Fruit fly (Drosophila melanogaster) whole organism, embryonic: ENCODE results near the gene Syx8.

Experiments
- Asciz ChIP-seq: fragments of 200-800 bp; sonication (Bioruptor generic); optimal IDR thresholded peaks from 2 replicates; lab custom pipeline; 2017; ENCODE audit warnings: missing biosample characterization, mild to moderate bottlenecking, missing genetic modification characterization, missing genetic modification reagents
- CG10209 ChIP-seq: fragments of 200-800 bp; sonication (Bioruptor generic); optimal IDR thresholded peaks from 3 replicates; lab custom pipeline; 2017; ENCODE audit warnings: missing biosample characterization, mild to moderate bottlenecking, missing genetic modification characterization, missing genetic modification reagents
- CG10543 ChIP-seq: fragments of 200-800 bp; sonication (Bioruptor generic); optimal IDR thresholded peaks from 3 replicates; lab custom pipeline; 2017; ENCODE audit warnings: missing biosample characterization, mild to moderate bottlenecking, missing genetic modification characterization, moderate library complexity
- CG11504 ChIP-seq: fragments of 200-800 bp; sonication (Bioruptor generic); optimal IDR thresholded peaks from 3 replicates; lab custom pipeline; 2019; ENCODE audit warnings: missing biosample characterization, mild to moderate bottlenecking, missing genetic modification characterization, moderate library complexity
- CG12104 ChIP-seq: fragments of 200-800 bp; sonication (Bioruptor generic); optimal IDR thresholded peaks from 3 replicates; lab custom pipeline; 2016; ENCODE audit warnings: missing biosample characterization, missing genetic modification characterization
- CG1529 ChIP-seq: fragments of 200-800 bp; sonication (Bioruptor generic); optimal IDR thresholded peaks from 3 replicates; lab custom pipeline; 2018; ENCODE audit warnings: missing biosample characterization, missing genetic modification characterization
- CG15479 ChIP-seq: fragments of 200-800 bp; sonication (Bioruptor generic); optimal IDR thresholded peaks from 3 replicates; lab custom pipeline; 2019; ENCODE audit warnings: missing biosample characterization, mild to moderate bottlenecking, missing genetic modification characterization, moderate library complexity
- CG17186 ChIP-seq: fragments of 200-800 bp; sonication (Bioruptor generic); optimal IDR thresholded peaks from 3 replicates; lab custom pipeline; 2017; ENCODE audit warnings: missing biosample characterization, missing genetic modification reagents, missing genetic modification characterization
- CG17328 ChIP-seq: fragments of 200-800 bp; sonication (Bioruptor generic); IDR thresholded peaks from 2 replicates; pipeline ENCODE4 v1.3.6; 2022; ENCODE audit warnings: missing biosample characterization, missing genetic modification characterization
- CG31441 ChIP-seq: fragments of 200-800 bp; sonication (Bioruptor generic); IDR thresholded peaks from 2 replicates; pipeline ENCODE4 v1.3.6; 2022; ENCODE audit warnings: missing biosample characterization, missing genetic modification characterization
- CG3163 ChIP-seq: fragments of 200-800 bp; sonication (Bioruptor generic); optimal IDR thresholded peaks from 3 replicates; lab custom pipeline; 2016; ENCODE audit warnings: missing biosample characterization, missing genetic modification characterization
- CG3995 ChIP-seq: fragments of 200-800 bp; sonication (Bioruptor generic); optimal IDR thresholded peaks from 3 replicates; lab custom pipeline; 2016; ENCODE audit warnings: missing biosample characterization, missing genetic modification characterization
- CG4360 ChIP-seq: fragments of 200-800 bp; sonication (Bioruptor generic); IDR thresholded peaks from 2 replicates; pipeline ENCODE4 v1.3.6; 2022; ENCODE audit warnings: missing biosample characterization, missing genetic modification characterization
- CG4404 ChIP-seq: fragments of 200-800 bp; sonication (Bioruptor generic); IDR thresholded peaks from 2 replicates; pipeline ENCODE4 v1.3.6; 2022; ENCODE audit warnings: missing biosample characterization, missing genetic modification characterization
- CG5180 ChIP-seq: fragments of 200-800 bp; sonication (Bioruptor generic); optimal IDR thresholded peaks from 3 replicates; lab custom pipeline; 2017; ENCODE audit warnings: missing biosample characterization, missing genetic modification characterization, mild to moderate bottlenecking, moderate library complexity, missing genetic modification reagents
- CG6272 ChIP-seq: fragments of 200-800 bp; sonication (Bioruptor generic); IDR thresholded peaks from 2 replicates; pipeline ENCODE4 v1.3.6; 2022; ENCODE audit warnings: missing biosample characterization, missing genetic modification characterization
- CG7556 ChIP-seq: fragments of 200-800 bp; sonication (Bioruptor generic); optimal IDR thresholded peaks from 2 replicates; lab custom pipeline; 2017; ENCODE audit warnings: missing biosample characterization, mild to moderate bottlenecking, missing genetic modification characterization
- CG7963 ChIP-seq: fragments of 200-800 bp; sonication (Bioruptor generic); IDR thresholded peaks from 3 replicates; pipeline ENCODE4 v1.3.6; 2022; ENCODE audit warnings: missing biosample characterization, missing genetic modification characterization; ENCODE audit not compliant: partially characterized antibody
- CG8281 ChIP-seq: fragments of 200-800 bp; sonication (Bioruptor generic); optimal IDR thresholded peaks from 2 replicates; lab custom pipeline; 2018; ENCODE audit warnings: missing biosample characterization, mild to moderate bottlenecking, missing genetic modification characterization, moderate library complexity
- Camta ChIP-seq: fragments of 200-800 bp; sonication (Bioruptor generic); optimal IDR thresholded peaks from 2 replicates; lab custom pipeline; 2016; ENCODE audit warnings: missing biosample characterization, missing genetic modification characterization
- Dfd ChIP-seq, 2 experiments: fragments of >200 bp; optimal IDR thresholded peaks; 2 replicates each; lab custom pipeline; 2017; ENCODE audit warnings: missing biosample characterization in 2 of 2, missing genetic modification characterization in 2 of 2
- Fer3 ChIP-seq: fragments of 200-800 bp; sonication (Bioruptor generic); optimal IDR thresholded peaks from 2 replicates; lab custom pipeline; 2018; ENCODE audit warnings: missing biosample characterization, mild to moderate bottlenecking, missing genetic modification characterization, moderate library complexity
- HLH4C ChIP-seq: fragments of 200-800 bp; sonication (Bioruptor generic); IDR thresholded peaks from 3 replicates; pipeline ENCODE4 v1.3.6; 2022; ENCODE audit warnings: missing biosample characterization, missing genetic modification characterization; ENCODE audit not compliant: partially characterized antibody
- Hand ChIP-seq: fragments of 200-800 bp; sonication (Bioruptor generic); optimal IDR thresholded peaks from 2 replicates; lab custom pipeline; 2017; ENCODE audit warnings: mild to moderate bottlenecking, missing biosample characterization, missing genetic modification reagents, missing genetic modification characterization
- Hey ChIP-seq: fragments of 200-800 bp; sonication (Bioruptor generic); optimal IDR thresholded peaks from 3 replicates; lab custom pipeline; 2018; ENCODE audit warnings: missing biosample characterization, mild to moderate bottlenecking, missing genetic modification characterization
- Hr39 ChIP-seq: fragments of >200 bp; optimal IDR thresholded peaks from 2 replicates; lab custom pipeline; 2017
- NC2α ChIP-seq: fragments of 200-800 bp; sonication (Bioruptor generic); optimal IDR thresholded peaks from 2 replicates; lab custom pipeline; 2016; ENCODE audit warnings: missing biosample characterization, missing genetic modification characterization
- Opbp ChIP-seq: fragments of 200-800 bp; sonication (Bioruptor generic); IDR thresholded peaks from 3 replicates; pipeline ENCODE4 v1.3.6; 2022; ENCODE audit warnings: missing biosample characterization, missing genetic modification characterization; ENCODE audit not compliant: partially characterized antibody
- Sry-δ ChIP-seq: fragments of 200-800 bp; sonication (Bioruptor generic); optimal IDR thresholded peaks from 2 replicates; lab custom pipeline; 2016; ENCODE audit warnings: missing biosample characterization, missing genetic modification characterization
- Taf1 ChIP-seq: fragments of 200-800 bp; sonication (Bioruptor generic); IDR thresholded peaks from 2 replicates; pipeline ENCODE4 v1.3.6; 2022; ENCODE audit warnings: missing biosample characterization, missing genetic modification characterization
- abd-A ChIP-seq: fragments of 200-800 bp; sonication (Bioruptor generic); optimal IDR thresholded peaks from 3 replicates; lab custom pipeline; 2019; ENCODE audit warnings: missing biosample characterization, mild to moderate bottlenecking, missing genetic modification characterization, moderate library complexity
- aop ChIP-seq: fragments of 200-800 bp; sonication (Bioruptor generic); IDR thresholded peaks from 2 replicates; pipeline ENCODE4 v1.3.6; 2022; ENCODE audit warnings: missing biosample characterization, missing genetic modification characterization
- bowl ChIP-seq: fragments of 200-800 bp; sonication (Bioruptor generic); IDR thresholded peaks from 2 replicates; pipeline ENCODE4 v1.3.6; 2022; ENCODE audit warnings: missing biosample characterization, missing genetic modification characterization
- cas ChIP-seq: fragments of 200-800 bp; sonication (Bioruptor generic); IDR thresholded peaks from 2 replicates; pipeline ENCODE4 v1.3.6; 2022; ENCODE audit warnings: missing biosample characterization, missing genetic modification characterization
- cato ChIP-seq: fragments of 200-800 bp; sonication (Bioruptor generic); optimal IDR thresholded peaks from 2 replicates; lab custom pipeline; 2016; ENCODE audit warnings: missing biosample characterization, missing genetic modification characterization, borderline replicate concordance
- chif ChIP-seq, 2 experiments: fragments of 200-800 bp; sonication (Bioruptor generic); optimal IDR thresholded peaks; 3 replicates each; lab custom pipeline; 2016; ENCODE audit warnings: missing biosample characterization in 2 of 2, missing genetic modification characterization in 2 of 2
- crc ChIP-seq: fragments of 200-800 bp; sonication (Bioruptor generic); optimal IDR thresholded peaks from 2 replicates; lab custom pipeline; 2016; ENCODE audit warnings: missing biosample characterization, missing genetic modification characterization
- crol ChIP-seq: fragments of 200-800 bp; sonication (Bioruptor generic); IDR thresholded peaks from 2 replicates; pipeline ENCODE4 v1.3.6; 2022; ENCODE audit warnings: missing biosample characterization, missing genetic modification characterization
- dati ChIP-seq: fragments of 200-800 bp; sonication (Bioruptor generic); IDR thresholded peaks from 2 replicates; pipeline ENCODE4 v1.3.6; 2022; ENCODE audit warnings: missing biosample characterization, missing genetic modification characterization
- exex ChIP-seq: fragments of 200-800 bp; sonication (Bioruptor generic); optimal IDR thresholded peaks from 4 replicates; lab custom pipeline; 2018; ENCODE audit warnings: missing biosample characterization, mild to moderate bottlenecking, missing genetic modification characterization, moderate library complexity
- fu2 ChIP-seq: fragments of 200-800 bp; sonication (Bioruptor generic); optimal IDR thresholded peaks from 2 replicates; lab custom pipeline; 2016; ENCODE audit warnings: missing biosample characterization, missing genetic modification characterization
- hth ChIP-seq: fragments of >200 bp; optimal IDR thresholded peaks from 2 replicates; lab custom pipeline; 2017; ENCODE audit warnings: inconsistent platforms
- kah ChIP-seq: fragments of 200-800 bp; sonication (Bioruptor generic); optimal IDR thresholded peaks from 2 replicates; lab custom pipeline; 2018; ENCODE audit warnings: missing biosample characterization, mild to moderate bottlenecking, missing genetic modification characterization
- ken ChIP-seq: fragments of 200-800 bp; sonication (Bioruptor generic); IDR thresholded peaks from 3 replicates; pipeline ENCODE4 v1.3.6; 2022; ENCODE audit warnings: missing biosample characterization, missing genetic modification characterization
- maf-S ChIP-seq: fragments of 200-800 bp; sonication (Bioruptor generic); optimal IDR thresholded peaks from 2 replicates; lab custom pipeline; 2016; ENCODE audit warnings: missing biosample characterization, missing genetic modification characterization
- mam ChIP-seq: fragments of 200-800 bp; sonication (Bioruptor generic); optimal IDR thresholded peaks from 3 replicates; lab custom pipeline; 2016; ENCODE audit warnings: missing biosample characterization, missing genetic modification characterization
- nmo ChIP-seq: fragments of 200-800 bp; sonication (Bioruptor generic); optimal IDR thresholded peaks from 2 replicates; lab custom pipeline; 2018; ENCODE audit warnings: missing biosample characterization, mild to moderate bottlenecking, missing genetic modification characterization, moderate library complexity
- org-1 ChIP-seq: fragments of 200-800 bp; sonication (Bioruptor generic); optimal IDR thresholded peaks from 2 replicates; lab custom pipeline; 2017; ENCODE audit warnings: missing biosample characterization, missing genetic modification characterization
- sd ChIP-seq: fragments of 200-800 bp; sonication (Bioruptor generic); optimal IDR thresholded peaks from 3 replicates; lab custom pipeline; 2018; ENCODE audit warnings: missing biosample characterization, mild to moderate bottlenecking, missing genetic modification characterization, moderate library complexity
- shn ChIP-seq: fragments of 200-800 bp; sonication (Bioruptor generic); optimal IDR thresholded peaks from 3 replicates; lab custom pipeline; 2016; ENCODE audit warnings: missing biosample characterization, missing genetic modification characterization
- sug ChIP-seq: fragments of 200-800 bp; optimal IDR thresholded peaks from 2 replicates; lab custom pipeline; 2019; ENCODE audit warnings: missing biosample characterization, mild to moderate bottlenecking, missing genetic modification characterization, moderate library complexity
- vfl ChIP-seq: fragments of 200-800 bp; sonication (Bioruptor generic); optimal IDR thresholded peaks from 2 replicates; lab custom pipeline; 2016; ENCODE audit warnings: missing biosample characterization, missing genetic modification characterization
- zen ChIP-seq: fragments of 200-800 bp; sonication (Bioruptor generic); optimal IDR thresholded peaks from 3 replicates; lab custom pipeline; 2018; ENCODE audit warnings: missing biosample characterization, mild to moderate bottlenecking, missing genetic modification characterization, moderate library complexity

Gene Syx8

DNA sequence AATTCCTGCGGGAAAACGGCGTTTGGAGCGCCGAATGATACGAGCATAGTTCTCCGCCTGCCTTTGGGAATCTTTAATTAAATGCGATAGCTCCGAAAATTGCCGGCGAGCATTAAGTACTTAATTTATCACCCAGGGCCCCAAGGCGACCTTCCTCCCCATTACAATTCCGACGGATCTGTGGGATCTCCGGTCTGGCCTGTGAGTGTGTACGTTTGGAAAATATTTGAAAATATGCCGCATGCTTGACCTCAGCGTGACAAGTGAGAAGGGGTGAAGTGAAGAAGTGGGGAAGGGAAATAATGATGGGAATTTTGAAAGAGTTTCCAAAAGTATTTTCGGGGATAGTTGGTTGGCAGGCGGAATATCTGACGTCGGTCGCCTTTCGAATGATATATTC is 17.4 kb downstream of the Syx8 start (continued):
- 0 out of 3 replicates have a peak, but pooled peaks have one; percentile 10 for TF ChIP-seq Opbp (GFP tag; lab: Robert Waterston, UW)
- no peak for TF ChIP-seq CG3995
- no peak for TF ChIP-seq hth (lab: Kevin White, UChicago)
- no peak for TF ChIP-seq nmo
- TF ChIP-seq CG8281 (tag; lab: Kevin White, UChicago) = peak; percentile 7
- no peak for TF ChIP-seq Camta (GFP tag; lab: Kevin White, UChicago)
- no peak for TF ChIP-seq maf-S (GFP tag; lab: Kevin White, UChicago)
- no peak for TF ChIP-seq CG4360 (GFP tag; lab: Robert Waterston, UW)
- TF ChIP-seq CG7963 (GFP tag; lab: Robert Waterston, UW) = no peak
- no peak for TF ChIP-seq Asciz (GFP tag; lab: Kevin White, UChicago)
- TF ChIP-seq mam = no peak
- TF ChIP-seq CG10543 = peak; percentile 52
- peak; percentile 57 for TF ChIP-seq crol (GFP tag; lab: Robert Waterston, UW)
- peak; percentile 95 for TF ChIP-seq sd (tag; lab: Kevin White, UChicago)
- no peak for TF ChIP-seq ken
- TF ChIP-seq dati (GFP tag; lab: Robert Waterston, UW) = no peak
- peak; percentile 28 for TF ChIP-seq abd-A (tag; lab: Kevin White, UChicago)
- TF ChIP-seq vfl = no peak
- no peak for TF ChIP-seq Hr39 (lab: Kevin White, UChicago)
- no peak for TF ChIP-seq chif (GFP tag; optimal IDR thresholded peaks at IDR 0.05; lab: Kevin White, UChicago)
- no peak for TF ChIP-seq Fer3 (tag; lab: Kevin White, UChicago)
- TF ChIP-seq CG17186 (GFP tag; lab: Kevin White, UChicago) = no peak
- TF ChIP-seq Hand (GFP tag; lab: Kevin White, UChicago) = no peak
- TF ChIP-seq org-1 (GFP tag; lab: Kevin White, UChicago) = no peak
- no peak for TF ChIP-seq CG6272 (GFP tag; lab: Robert Waterston, UW)
- TF ChIP-seq crc = no peak
- no peak for TF ChIP-seq CG4404 (GFP tag; lab: Robert Waterston, UW)
- TF ChIP-seq CG11504 = no peak
- no peak for TF ChIP-seq Dfd (GFP tag; optimal IDR thresholded peaks at IDR 0.05; lab: Kevin White, UChicago)
- no peak for TF ChIP-seq fu2 (GFP tag; lab: Kevin White, UChicago)

DNA sequence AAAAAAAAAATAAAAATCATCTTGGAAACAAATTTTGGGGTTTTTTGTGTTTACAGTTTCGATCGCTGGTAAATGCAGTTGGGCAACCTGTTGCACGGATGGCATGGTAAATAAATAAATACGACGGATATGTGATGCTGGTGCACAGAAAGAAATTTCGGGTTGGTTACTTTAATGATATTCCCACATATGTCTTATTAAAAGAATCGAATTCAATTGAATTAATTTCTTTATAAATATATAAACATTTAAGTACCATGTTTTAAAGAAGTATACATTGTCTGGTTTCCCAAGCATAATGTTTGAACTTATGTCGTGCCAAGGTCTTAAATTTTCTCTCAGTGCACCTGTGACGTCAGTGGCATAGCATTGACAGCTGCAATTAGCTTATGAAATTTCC is 19.4 kb downstream of the Syx8 start:
- TF ChIP-seq aop (GFP tag; lab: Robert Waterston, UW) (no peak), kah (GFP tag; lab: Kevin White, UChicago) (peak; percentile 98), CG7556 (GFP tag; lab: Kevin White, UChicago) (peak; percentile 40), exex (no peak), cas (GFP tag; lab: Robert Waterston, UW) (no peak), HLH4C (GFP tag; lab: Robert Waterston, UW) (no peak), CG10209 (peak; percentile 52), CG1529 (GFP tag; lab: Kevin White, UChicago) (peak; percentile 65), CG12104 (GFP tag; lab: Kevin White, UChicago) (peak; percentile 9), sug (tag; lab: Kevin White, UChicago) (peak; percentile 27), CG31441 (peak; percentile 75), CG15479 (GFP tag; lab: Kevin White, UChicago) (no peak), NC2α (GFP tag; lab: Kevin White, UChicago) (no peak), Sry-δ (GFP tag; lab: Kevin White, UChicago) (no peak), CG17328 (GFP tag; lab: Robert Waterston, UW) (peak; percentile 53), cato (peak; percentile 6), org-1 (GFP tag; lab: Kevin White, UChicago) (peak; percentile 45), CG10543 (peak; percentile 33), Hey (tag; lab: Kevin White, UChicago) (no peak), CG3163 (GFP tag; lab: Kevin White, UChicago) (no peak), Taf1 (GFP tag; lab: Robert Waterston, UW) (no peak), bowl (GFP tag; lab: Robert Waterston, UW) (no peak), zen (tag; lab: Kevin White, UChicago) (peak; percentile 57), CG5180 (GFP tag; lab: Kevin White, UChicago) (peak; percentile 45), shn (GFP tag; lab: Kevin White, UChicago) (no peak)
